Fruit fly (Drosophila melanogaster) whole organism, pupa: Measurements from ENCODE around the gene for.

Experiments
- CG10348 ChIP-seq: fragments of 200-800 bp; sonication (Bioruptor generic); IDR thresholded peaks from 2 replicates; pipeline ENCODE4 v1.3.6; 2022; ENCODE audit warnings: missing biosample characterization, missing genetic modification characterization
- CG12605 ChIP-seq: fragments of 200-800 bp; sonication (Bioruptor generic); IDR thresholded peaks from 2 replicates; pipeline ENCODE4 v1.3.6; 2022; ENCODE audit warnings: missing biosample characterization, missing genetic modification characterization
- CG13204 ChIP-seq: fragments of 200-800 bp; sonication (Bioruptor generic); optimal IDR thresholded peaks from 2 replicates; lab custom pipeline; 2018; ENCODE audit warnings: missing biosample characterization, mild to moderate bottlenecking, missing genetic modification characterization, moderate library complexity
- CG14655 ChIP-seq: fragments of 200-800 bp; sonication (Bioruptor generic); optimal IDR thresholded peaks from 3 replicates; lab custom pipeline; 2017; ENCODE audit warnings: mild to moderate bottlenecking, missing biosample characterization, missing genetic modification reagents, missing genetic modification characterization
- CG15710 ChIP-seq: fragments of 200-800 bp; sonication (Bioruptor generic); optimal IDR thresholded peaks from 2 replicates; lab custom pipeline; 2018; ENCODE audit warnings: missing biosample characterization, mild to moderate bottlenecking, missing genetic modification characterization, moderate library complexity
- CG17806 ChIP-seq: fragments of 200-800 bp; sonication (Bioruptor generic); optimal IDR thresholded peaks from 2 replicates; lab custom pipeline; 2018; ENCODE audit warnings: missing biosample characterization, mild to moderate bottlenecking, missing genetic modification characterization, moderate library complexity
- CG32121 ChIP-seq: fragments of 200-800 bp; sonication (Bioruptor generic); IDR thresholded peaks from 2 replicates; pipeline ENCODE4 v1.3.6; 2022; ENCODE audit warnings: missing biosample characterization, missing genetic modification characterization
- CG34367 ChIP-seq: fragments of 200-800 bp; sonication (Bioruptor generic); optimal IDR thresholded peaks from 2 replicates; lab custom pipeline; 2018; ENCODE audit warnings: missing biosample characterization, mild to moderate bottlenecking, missing genetic modification characterization
- CG4496 ChIP-seq: fragments of 200-800 bp; sonication (Bioruptor generic); IDR thresholded peaks from 3 replicates; pipeline ENCODE4 v1.3.6; 2022; ENCODE audit warnings: missing biosample characterization, missing genetic modification characterization
- CG8159 ChIP-seq: fragments of 200-800 bp; sonication (Bioruptor generic); optimal IDR thresholded peaks from 3 replicates; lab custom pipeline; 2018; ENCODE audit warnings: missing biosample characterization, mild to moderate bottlenecking, missing genetic modification characterization, moderate library complexity
- CG8301 ChIP-seq: fragments of 200-800 bp; sonication (Bioruptor generic); optimal IDR thresholded peaks from 2 replicates; lab custom pipeline; 2018; ENCODE audit warnings: missing biosample characterization, mild to moderate bottlenecking, missing genetic modification characterization
- CG9948 ChIP-seq: fragments of 200-800 bp; sonication (Bioruptor generic); optimal IDR thresholded peaks from 2 replicates; lab custom pipeline; 2018; ENCODE audit warnings: missing biosample characterization, mild to moderate bottlenecking, missing genetic modification characterization, moderate library complexity
- D1 ChIP-seq: fragments of 200-800 bp; sonication (Bioruptor generic); optimal IDR thresholded peaks from 2 replicates; lab custom pipeline; 2018; ENCODE audit warnings: missing biosample characterization, mild to moderate bottlenecking, missing genetic modification characterization, moderate library complexity
- EcR ChIP-seq: fragments of 200-800 bp; sonication (Bioruptor generic); optimal IDR thresholded peaks from 3 replicates; lab custom pipeline; 2019; ENCODE audit warnings: missing biosample characterization, missing genetic modification characterization, mild to moderate bottlenecking, moderate library complexity, missing genetic modification reagents
- Ets98B ChIP-seq: fragments of 200-800 bp; sonication (Bioruptor generic); IDR thresholded peaks from 2 replicates; pipeline ENCODE4 v1.3.6; 2022; ENCODE audit warnings: missing biosample characterization, missing genetic modification characterization
- Pif1A ChIP-seq: fragments of 200-800 bp; sonication (Bioruptor generic); optimal IDR thresholded peaks from 3 replicates; lab custom pipeline; 2016; ENCODE audit warnings: missing biosample characterization, missing genetic modification characterization
- Pif1B ChIP-seq: fragments of 200-800 bp; sonication (Bioruptor generic); optimal IDR thresholded peaks from 3 replicates; lab custom pipeline; 2016; ENCODE audit warnings: missing biosample characterization, missing genetic modification characterization
- Snoo ChIP-seq: fragments of 200-800 bp; sonication (Bioruptor generic); optimal IDR thresholded peaks from 3 replicates; lab custom pipeline; 2017; ENCODE audit warnings: missing biosample characterization, mild to moderate bottlenecking, missing genetic modification characterization, inconsistent platforms
- fd96Ca ChIP-seq: fragments of 200-800 bp; sonication (Bioruptor generic); IDR thresholded peaks from 3 replicates; pipeline ENCODE4 v1.3.6; 2022; ENCODE audit warnings: missing biosample characterization, missing genetic modification characterization
- gl ChIP-seq: fragments of 200-800 bp; sonication (Bioruptor generic); optimal IDR thresholded peaks from 2 replicates; lab custom pipeline; 2018; ENCODE audit warnings: missing biosample characterization, mild to moderate bottlenecking, missing genetic modification characterization
- rn ChIP-seq: fragments of 200-800 bp; sonication (Bioruptor generic); IDR thresholded peaks from 2 replicates; pipeline ENCODE4 v1.3.6; 2022; ENCODE audit warnings: missing biosample characterization, missing genetic modification characterization

for gene

dm6 chr2L:3700374-3700773 lies 43.6 kb upstream of the for start, which contains the start of gene Sfp24C1:
Gene Sfp24C1 (plus strand): TSS chr2L:3700674.
- TF ChIP-seq rn (GFP tag; lab: Robert Waterston, UW) (no peak), CG9948 (tag; lab: Kevin White, UChicago) (no peak), CG17806 (tag; lab: Kevin White, UChicago) (no peak), gl (tag; lab: Kevin White, UChicago) (no peak), Pif1B (GFP tag; lab: Kevin White, UChicago) (no peak), CG15710 (tag; lab: Kevin White, UChicago) (no peak), CG4496 (no peak), EcR (no peak), Ets98B (GFP tag; lab: Robert Waterston, UW) (no peak), fd96Ca (no peak), CG34367 (tag; lab: Kevin White, UChicago) (no peak)

DNA sequence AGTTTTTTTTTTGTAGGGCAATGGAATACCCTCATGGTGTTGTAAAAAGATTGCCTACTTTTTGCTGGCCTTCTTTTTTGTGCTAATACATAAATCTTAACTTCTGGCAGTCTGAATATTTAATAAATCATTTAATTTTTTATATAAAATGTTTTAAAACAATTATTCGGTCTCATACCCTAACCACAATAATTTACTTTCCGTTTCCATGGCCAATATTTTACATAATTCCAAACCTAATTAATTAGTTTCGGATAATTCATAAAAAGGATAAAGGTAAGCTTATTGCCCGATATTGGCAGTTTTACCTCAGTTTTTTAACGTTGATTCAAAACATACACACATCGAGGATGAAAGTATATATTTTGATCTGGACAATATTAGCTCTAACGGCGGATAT lies 43.1 kb upstream of the for start, which contains the start of gene CG42465:
Gene CG42465, plus strand, starts transcription at position 301 of the 400 bp plus-strand sequence.
- TF ChIP-seq CG8159 (tag; lab: Kevin White, UChicago) (no peak), CG12605 (GFP tag; lab: Robert Waterston, UW) (no peak), CG15710 (tag; lab: Kevin White, UChicago) (no peak), gl (tag; lab: Kevin White, UChicago) (no peak), CG10348 (GFP tag; lab: Robert Waterston, UW) (no peak), CG34367 (tag; lab: Kevin White, UChicago) (no peak), Ets98B (GFP tag; lab: Robert Waterston, UW) (no peak), D1 (no peak), rn (GFP tag; lab: Robert Waterston, UW) (no peak), fd96Ca (no peak), CG14655 (no peak), CG17806 (tag; lab: Kevin White, UChicago) (no peak), Pif1A (no peak), EcR (no peak), CG32121 (GFP tag; lab: Robert Waterston, UW) (no peak), CG4496 (no peak), CG9948 (tag; lab: Kevin White, UChicago) (no peak), CG8301 (tag; lab: Kevin White, UChicago) (no peak), CG13204 (GFP tag; lab: Kevin White, UChicago) (no peak)

DNA sequence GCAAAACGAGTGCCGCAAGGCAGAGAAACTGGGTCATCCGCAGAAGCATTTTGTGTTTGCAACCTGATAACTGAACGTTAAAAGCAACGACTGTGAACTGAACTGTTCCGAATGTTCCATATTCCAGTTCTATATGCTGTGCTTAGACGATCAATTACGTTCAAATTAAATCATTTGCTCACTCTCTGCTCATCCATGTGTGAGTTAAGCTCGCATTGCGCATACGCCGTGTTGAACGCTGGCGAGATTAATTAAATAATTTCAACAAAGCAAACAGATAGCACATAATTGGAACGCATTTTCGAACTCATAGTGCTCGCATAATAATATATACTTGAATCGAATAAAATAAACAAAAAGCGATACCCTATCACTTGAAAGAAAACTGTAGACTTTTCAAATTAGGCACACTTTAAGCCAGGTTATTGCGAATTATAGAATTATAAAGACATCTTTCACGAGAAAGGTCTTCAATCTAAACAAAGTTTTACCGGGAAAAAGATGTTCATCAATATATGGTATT lies 42.3 kb upstream of the for start, which contains the start of the genes CG10031 and CG42464:
Gene CG10031, minus strand, starts transcription at position 101 of the 523 bp plus-strand sequence.
Gene CG42464, plus strand, starts transcription at position 473 of the 523 bp plus-strand sequence.
- no peak for TF ChIP-seq gl (tag; lab: Kevin White, UChicago)
- TF ChIP-seq CG34367 (tag; lab: Kevin White, UChicago) = no peak
- no peak for TF ChIP-seq CG14655
- no peak for TF ChIP-seq Pif1B (GFP tag; lab: Kevin White, UChicago)
- TF ChIP-seq fd96Ca = no peak
- no peak for TF ChIP-seq CG8159 (tag; lab: Kevin White, UChicago)
- TF ChIP-seq CG32121 (GFP tag; lab: Robert Waterston, UW) = no peak
- TF ChIP-seq CG8301 (tag; lab: Kevin White, UChicago) = no peak
- TF ChIP-seq CG9948 (tag; lab: Kevin White, UChicago) = no peak
- no peak for TF ChIP-seq CG15710 (tag; lab: Kevin White, UChicago)
- no peak for TF ChIP-seq D1
- TF ChIP-seq Pif1A = no peak
- TF ChIP-seq Snoo (tag; lab: Kevin White, UChicago) = no peak
- no peak for TF ChIP-seq rn (GFP tag; lab: Robert Waterston, UW)
- no peak for TF ChIP-seq Ets98B (GFP tag; lab: Robert Waterston, UW)
- no peak for TF ChIP-seq CG10348 (GFP tag; lab: Robert Waterston, UW)
- TF ChIP-seq EcR = no peak
- TF ChIP-seq CG4496 = no peak
- TF ChIP-seq CG17806 (tag; lab: Kevin White, UChicago) = no peak
- no peak for TF ChIP-seq CG13204 (GFP tag; lab: Kevin White, UChicago)
- TF ChIP-seq, all 21 proteins: peak for 0

- TF ChIP-seq CG4496 (no peak), CG17806 (tag; lab: Kevin White, UChicago) (no peak), Pif1A (no peak), Snoo (tag; lab: Kevin White, UChicago) (no peak), EcR (no peak)
These were observed 41.0 kb upstream of the for start, which contains the start of gene CG3604 for dm6 chr2L:3697772-3698171. Gene CG3604 (minus strand): TSS chr2L:3697872.

DNA sequence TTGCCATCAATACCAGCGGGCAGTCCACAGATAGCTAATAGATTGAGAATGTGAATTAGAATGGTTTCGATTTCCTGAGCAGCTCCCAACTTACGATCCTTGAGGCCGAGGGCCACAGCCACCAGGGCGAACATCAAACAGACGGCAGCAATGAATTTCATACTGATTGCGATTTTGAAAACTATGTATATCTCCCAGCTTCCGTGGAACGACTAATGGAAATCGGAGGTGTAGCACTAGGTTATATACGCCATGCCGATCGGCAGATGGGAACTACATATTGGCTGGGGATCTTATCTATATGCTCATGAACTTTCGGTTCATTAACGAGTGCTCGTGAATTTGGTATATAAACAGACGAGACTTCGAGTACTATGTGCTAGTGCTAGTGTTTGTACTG lies 39.7 kb upstream of the for start, which contains the start of gene IM33:
Gene IM33, minus strand, starts transcription at position 221 of the 400 bp plus-strand sequence.
- no peak for TF ChIP-seq Pif1B (GFP tag; lab: Kevin White, UChicago)
- no peak for TF ChIP-seq CG4496
- no peak for TF ChIP-seq CG13204 (GFP tag; lab: Kevin White, UChicago)
- no peak for TF ChIP-seq CG15710 (tag; lab: Kevin White, UChicago)
- no peak for TF ChIP-seq gl (tag; lab: Kevin White, UChicago)
- no peak for TF ChIP-seq CG17806 (tag; lab: Kevin White, UChicago)
- no peak for TF ChIP-seq CG32121 (GFP tag; lab: Robert Waterston, UW)
- TF ChIP-seq Ets98B (GFP tag; lab: Robert Waterston, UW) = no peak
- TF ChIP-seq CG8159 (tag; lab: Kevin White, UChicago) = no peak
- TF ChIP-seq Pif1A = no peak
- no peak for TF ChIP-seq CG10348 (GFP tag; lab: Robert Waterston, UW)

DNA sequence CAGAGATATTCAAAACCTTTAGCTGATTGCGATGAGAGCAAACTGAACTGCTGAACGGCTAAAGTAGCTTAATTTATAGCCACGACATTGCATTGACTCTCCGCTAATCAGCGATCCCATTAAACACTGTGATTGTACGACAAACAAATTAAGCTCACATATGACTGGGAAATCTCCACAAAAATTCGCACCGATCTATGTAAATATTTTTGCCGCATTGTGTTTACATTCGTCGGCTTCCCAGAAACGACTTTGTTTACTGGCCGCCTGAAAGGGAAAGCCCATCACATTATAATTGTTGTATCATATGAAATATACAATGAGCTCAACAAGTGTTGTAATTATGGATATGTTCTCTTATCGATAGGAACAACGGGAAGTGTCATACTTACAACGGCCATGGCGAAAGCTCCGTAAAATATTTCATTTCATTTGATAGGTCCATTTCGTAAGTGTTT lies 38.6 kb upstream of the for start, which contains the start of gene CG16713:
Gene CG16713, minus strand, starts transcription at position 51 of the 458 bp plus-strand sequence.
- TF ChIP-seq fd96Ca (no peak), CG12605 (GFP tag; lab: Robert Waterston, UW) (no peak), CG10348 (GFP tag; lab: Robert Waterston, UW) (no peak), Ets98B (GFP tag; lab: Robert Waterston, UW) (no peak), CG34367 (tag; lab: Kevin White, UChicago) (no peak)
